Worm (Caenorhabditis elegans): ENCODE measurements around the gene sec-24.2.

DNA sequence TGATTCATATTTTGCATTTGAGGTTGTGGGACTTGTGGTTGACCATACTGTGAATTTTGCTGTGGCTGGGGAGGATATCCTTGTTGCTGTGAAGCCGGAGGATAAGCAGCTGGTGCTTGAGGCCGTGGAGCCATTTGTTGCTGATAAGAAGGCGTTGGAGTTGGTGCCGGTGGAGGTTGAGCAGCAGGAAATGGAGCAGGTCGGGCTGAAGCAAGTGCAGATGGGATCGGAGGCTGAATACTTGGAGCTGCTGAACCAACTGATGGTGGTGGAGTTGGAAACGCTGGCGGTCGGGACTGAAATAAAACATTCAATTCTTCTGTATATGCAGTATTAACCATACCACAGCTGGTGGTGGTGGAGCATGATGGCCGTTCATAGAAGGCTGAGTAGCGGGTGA is 613 bp downstream of the sec-24.2 start:
- no peak for TF ChIP-seq him-1 (tag; optimal IDR thresholded peaks at IDR 0.05)
- TF ChIP-seq dao-5 (tag; optimal IDR thresholded peaks at IDR 0.05), result no peak
- no peak for TF ChIP-seq W03F9.2 (tag; optimal IDR thresholded peaks at IDR 0.05)
